Worm (Caenorhabditis elegans): Measurements from ENCODE around the gene zig-10.

zig-10 gene

DNA sequence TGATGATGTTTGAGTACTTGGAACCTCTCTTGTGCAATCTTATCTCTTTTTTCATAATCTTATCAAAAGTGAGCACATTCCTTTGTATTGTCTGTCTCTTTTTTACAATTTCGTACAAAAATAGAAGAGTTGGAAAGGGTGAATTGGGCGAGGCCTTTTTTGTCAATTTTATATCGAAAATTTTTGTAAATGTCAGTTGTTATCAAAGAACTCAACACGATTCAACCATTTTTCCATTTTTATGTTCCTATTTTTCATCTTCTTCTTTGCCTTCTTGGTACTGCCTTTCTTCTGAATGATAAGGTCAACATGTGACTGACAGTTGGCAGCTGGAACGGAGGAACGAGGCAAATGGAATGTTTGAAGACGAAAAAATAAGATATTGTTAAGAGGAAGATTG lies 15.3 kb downstream of the zig-10 start:
- TF ChIP-seq nhr-76 (tag; optimal IDR thresholded peaks at IDR 0.05) (no peak), egl-5 (tag; optimal IDR thresholded peaks at IDR 0.05) (no peak), ztf-11 (tag; optimal IDR thresholded peaks at IDR 0.05) (no peak), jun-1 (tag; optimal IDR thresholded peaks at IDR 0.05) (peak; percentile 49), elt-2 (tag; optimal IDR thresholded peaks at IDR 0.05) (peak; percentile 98), pqm-1 (tag; optimal IDR thresholded peaks at IDR 0.05) (peak; percentile 70), hmg-11 (tag; optimal IDR thresholded peaks at IDR 0.05) (no peak), pha-4 (tag; optimal IDR thresholded peaks at IDR 0.05) (peak; percentile 29)

ce11 chrII:6417999-6418398 lies 19.5 kb downstream of the zig-10 start:
- no peak for TF ChIP-seq fos-1 (tag; optimal IDR thresholded peaks at IDR 0.05)
- TF ChIP-seq eor-1 (tag; optimal IDR thresholded peaks at IDR 0.05), result no peak
- no peak for TF ChIP-seq nhr-28 (tag; optimal IDR thresholded peaks at IDR 0.05)
- TF ChIP-seq elt-3 (tag; optimal IDR thresholded peaks at IDR 0.05), result no peak
- no peak for TF ChIP-seq zag-1 (tag; optimal IDR thresholded peaks at IDR 0.05)
- TF ChIP-seq unc-62 (GFP tag; optimal IDR thresholded peaks at IDR 0.05), result no peak
- TF ChIP-seq R02D3.7 (tag; optimal IDR thresholded peaks at IDR 0.05), result no peak
- TF ChIP-seq ceh-9 (tag; optimal IDR thresholded peaks at IDR 0.05), result no peak
- no peak for TF ChIP-seq pqm-1 (tag; optimal IDR thresholded peaks at IDR 0.05)
- TF ChIP-seq jun-1 (tag; optimal IDR thresholded peaks at IDR 0.05), result no peak
- TF ChIP-seq nhr-76 (tag; optimal IDR thresholded peaks at IDR 0.05), result no peak
- no peak for TF ChIP-seq pha-4 (tag; optimal IDR thresholded peaks at IDR 0.05)
- no peak for TF ChIP-seq nfya-1 (tag; optimal IDR thresholded peaks at IDR 0.05; ENCODE audit: insufficient read depth)
- no peak for TF ChIP-seq fkh-2 (tag; optimal IDR thresholded peaks at IDR 0.05)
- no peak for TF ChIP-seq mml-1 (tag; optimal IDR thresholded peaks at IDR 0.05)
- no peak for TF ChIP-seq aly-2 (tag; optimal IDR thresholded peaks at IDR 0.05)
- TF ChIP-seq elt-1 (tag; optimal IDR thresholded peaks at IDR 0.05), result no peak
- no peak for TF ChIP-seq lin-39 (tag; optimal IDR thresholded peaks at IDR 0.05)

- TF ChIP-seq ama-1 (optimal IDR thresholded peaks at IDR 0.05) (no peak), nhr-25 (tag; optimal IDR thresholded peaks at IDR 0.05) (peak; percentile 76), nhr-43 (tag; optimal IDR thresholded peaks at IDR 0.05; ENCODE audit: poor library complexity, severe bottlenecking) (no peak), nhr-67 (tag; optimal IDR thresholded peaks at IDR 0.05) (no peak), nhr-237 (tag; optimal IDR thresholded peaks at IDR 0.05) (no peak), nhr-28 (tag; optimal IDR thresholded peaks at IDR 0.05) (no peak), ceh-28 (tag; optimal IDR thresholded peaks at IDR 0.05) (no peak), lin-39 (tag; optimal IDR thresholded peaks at IDR 0.05) (no peak), nfya-1 (tag; optimal IDR thresholded peaks at IDR 0.05; ENCODE audit: insufficient read depth) (no peak), fos-1 (tag; optimal IDR thresholded peaks at IDR 0.05) (no peak), mdl-1 (tag; optimal IDR thresholded peaks at IDR 0.05) (no peak), egl-5 (tag; optimal IDR thresholded peaks at IDR 0.05) (no peak), lsy-12 (tag; optimal IDR thresholded peaks at IDR 0.05) (no peak), nhr-77 (tag; optimal IDR thresholded peaks at IDR 0.05) (no peak), aly-2 (tag; optimal IDR thresholded peaks at IDR 0.05) (no peak), elt-2 (tag; optimal IDR thresholded peaks at IDR 0.05) (no peak), elt-1 (tag; optimal IDR thresholded peaks at IDR 0.05) (peak; percentile 66)
These were observed 20.7 kb downstream of the zig-10 start for ce11 chrII:6419163-6419562.

ce11 chrII:6422812-6423211 lies 24.3 kb downstream of the zig-10 start, which contains the start of gene K03H9.3:
TSS of gene K03H9.3 (plus strand) at chrII:6423112.
- no peak for TF ChIP-seq nfya-1 (tag; optimal IDR thresholded peaks at IDR 0.05; ENCODE audit: insufficient read depth)

DNA sequence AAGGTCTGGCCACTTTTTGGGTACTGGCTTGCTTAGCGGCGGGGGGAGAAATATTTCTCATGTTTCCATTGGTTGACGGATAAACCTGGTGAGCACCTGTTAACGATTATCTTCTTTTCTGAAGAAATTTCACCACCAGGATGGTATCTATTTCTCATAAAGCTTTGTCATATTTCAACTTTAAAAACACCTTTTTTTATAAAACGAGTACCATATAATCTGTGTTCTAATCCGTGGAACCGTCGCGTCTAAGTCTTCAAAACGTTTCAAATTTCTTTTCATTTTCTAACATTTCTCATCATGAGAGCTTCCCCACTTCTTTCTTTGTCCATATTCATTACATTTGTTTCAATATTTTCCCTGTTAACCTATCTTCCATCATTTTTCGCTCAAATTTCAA lies 27.5 kb downstream of the zig-10 start, which contains the start of gene col-75:
Gene col-75, plus strand, starts transcription at position 301 of the 400 bp plus-strand sequence.
- TF ChIP-seq lsy-12 (tag; optimal IDR thresholded peaks at IDR 0.05) (no peak), elt-2 (tag; optimal IDR thresholded peaks at IDR 0.05) (no peak)

ce11 chrII:6436845-6437244 lies 38.3 kb downstream of the zig-10 start:
- TF ChIP-seq jun-1 (tag; optimal IDR thresholded peaks at IDR 0.05) (no peak), fkh-10 (GFP tag; optimal IDR thresholded peaks at IDR 0.05) (no peak), skn-1 (tag; optimal IDR thresholded peaks at IDR 0.05) (no peak), egl-5 (tag; optimal IDR thresholded peaks at IDR 0.05) (no peak), nhr-76 (tag; optimal IDR thresholded peaks at IDR 0.05) (no peak), R02D3.7 (tag; optimal IDR thresholded peaks at IDR 0.05) (no peak), pha-4 (tag; optimal IDR thresholded peaks at IDR 0.05) (no peak), snpc-4 (tag; optimal IDR thresholded peaks at IDR 0.05) (no peak), nhr-67 (tag; optimal IDR thresholded peaks at IDR 0.05) (no peak), ceh-28 (tag; optimal IDR thresholded peaks at IDR 0.05) (no peak), aly-2 (tag; optimal IDR thresholded peaks at IDR 0.05) (no peak), fkh-2 (tag; optimal IDR thresholded peaks at IDR 0.05) (no peak), nhr-11 (tag; optimal IDR thresholded peaks at IDR 0.05) (no peak), nhr-77 (tag; optimal IDR thresholded peaks at IDR 0.05) (no peak), nhr-43 (tag; optimal IDR thresholded peaks at IDR 0.05; ENCODE audit: poor library complexity, severe bottlenecking) (no peak), elt-3 (tag; optimal IDR thresholded peaks at IDR 0.05) (no peak), ceh-82 (tag; optimal IDR thresholded peaks at IDR 0.05) (no peak)
